Fruit fly (Drosophila melanogaster): ENCODE measurements around the gene Rab3GAP1.

DNA sequence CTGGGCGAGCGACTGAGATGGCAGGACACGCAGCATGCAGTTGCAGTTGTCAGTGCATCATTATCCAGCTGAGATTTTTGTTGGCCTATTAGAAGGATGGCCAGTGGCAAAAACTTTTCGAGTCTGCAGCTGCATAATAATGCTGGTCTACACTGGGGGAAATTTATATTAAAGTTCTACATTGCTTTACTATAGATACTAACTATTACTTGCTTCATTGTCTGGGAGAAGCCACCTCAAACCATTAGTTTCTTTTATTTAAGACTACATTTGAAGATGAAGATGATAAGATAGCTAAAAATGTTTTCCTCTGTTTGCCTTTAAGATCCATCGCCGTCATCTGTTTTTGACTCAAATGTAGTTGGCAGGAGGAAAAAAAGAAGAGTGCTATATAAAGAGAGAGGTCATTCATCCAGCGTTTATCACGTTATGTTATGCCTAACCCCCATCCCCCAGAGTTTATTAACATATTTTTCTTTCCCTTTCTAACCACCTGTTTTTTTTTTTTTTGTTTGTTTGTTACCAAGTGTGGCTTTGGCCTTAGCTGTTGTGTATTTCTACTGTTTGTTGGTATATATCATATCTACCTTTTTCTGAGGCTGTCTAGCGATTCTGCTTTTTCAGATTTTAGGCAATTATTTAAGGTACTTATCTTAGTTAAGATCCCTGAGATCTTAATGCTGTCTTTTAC is 51.0 kb downstream of the Rab3GAP1 start:
- TF ChIP-seq CTCF (optimal IDR thresholded peaks at IDR 0.05) (no peak), CG8478 (optimal IDR thresholded peaks at IDR 0.05) (no peak)
